Fruit fly (Drosophila melanogaster) whole organism, embryonic: ENCODE data around the gene CG17752.

Experiments
- Adf1 ChIP-seq: fragments of 200-800 bp; sonication (Bioruptor generic); IDR thresholded peaks from 2 replicates; pipeline ENCODE4 v1.3.6; 2022; ENCODE audit warnings: missing biosample characterization, missing genetic modification characterization
- Atf-2 ChIP-seq: fragments of 200-800 bp; sonication (Bioruptor generic); optimal IDR thresholded peaks from 2 replicates; lab custom pipeline; 2016; ENCODE audit warnings: missing biosample characterization, missing genetic modification characterization
- CG12659 ChIP-seq: fragments of 200-800 bp; sonication (Bioruptor generic); optimal IDR thresholded peaks from 3 replicates; lab custom pipeline; 2017; ENCODE audit warnings: mild to moderate bottlenecking, missing biosample characterization, missing genetic modification reagents, missing genetic modification characterization
- CG13894 ChIP-seq: fragments of 200-800 bp; sonication (Bioruptor generic); optimal IDR thresholded peaks from 3 replicates; lab custom pipeline; 2018; ENCODE audit warnings: missing biosample characterization, mild to moderate bottlenecking, missing genetic modification characterization, moderate library complexity
- CG16779 ChIP-seq: fragments of 200-800 bp; sonication (Bioruptor generic); IDR thresholded peaks from 2 replicates; pipeline ENCODE4 v1.3.6; 2022; ENCODE audit warnings: missing biosample characterization, missing genetic modification characterization
- CG17359 ChIP-seq: fragments of 200-800 bp; sonication (Bioruptor generic); optimal IDR thresholded peaks from 3 replicates; lab custom pipeline; 2018; ENCODE audit warnings: missing biosample characterization, mild to moderate bottlenecking, missing genetic modification characterization, moderate library complexity
- CG17802 ChIP-seq: fragments of 200-800 bp; sonication (Bioruptor generic); optimal IDR thresholded peaks from 2 replicates; lab custom pipeline; 2018; ENCODE audit warnings: missing biosample characterization, mild to moderate bottlenecking, missing genetic modification characterization, moderate library complexity
- CG17912 ChIP-seq: fragments of 200-800 bp; sonication (Bioruptor generic); optimal IDR thresholded peaks from 2 replicates; lab custom pipeline; 2018; ENCODE audit warnings: missing biosample characterization, mild to moderate bottlenecking, missing genetic modification characterization
- CG3065 ChIP-seq: fragments of 200-800 bp; sonication (Bioruptor generic); optimal IDR thresholded peaks from 2 replicates; lab custom pipeline; 2016; ENCODE audit warnings: missing biosample characterization, missing genetic modification characterization
- CG3407 ChIP-seq: fragments of 200-800 bp; sonication (Bioruptor generic); optimal IDR thresholded peaks from 2 replicates; lab custom pipeline; 2018; ENCODE audit warnings: missing biosample characterization, mild to moderate bottlenecking, missing genetic modification characterization
- CG4854 ChIP-seq: fragments of 200-800 bp; sonication (Bioruptor generic); optimal IDR thresholded peaks from 2 replicates; lab custom pipeline; 2016; ENCODE audit warnings: missing biosample characterization, missing genetic modification characterization, inconsistent platforms
- CG5953 ChIP-seq: fragments of 200-800 bp; sonication (Bioruptor generic); IDR thresholded peaks from 2 replicates; pipeline ENCODE4 v1.3.6; 2022; ENCODE audit warnings: missing biosample characterization, missing genetic modification characterization
- CG6689 ChIP-seq: fragments of 200-800 bp; sonication (Bioruptor generic); IDR thresholded peaks from 2 replicates; pipeline ENCODE4 v1.3.6; 2022; ENCODE audit warnings: missing biosample characterization, missing genetic modification characterization
- CG6791 ChIP-seq: fragments of 200-800 bp; sonication (Bioruptor generic); IDR thresholded peaks from 3 replicates; pipeline ENCODE4 v1.3.6; 2022; ENCODE audit warnings: missing biosample characterization, missing genetic modification characterization; ENCODE audit not compliant: partially characterized antibody
- CG7745 ChIP-seq: fragments of 200-800 bp; sonication (Bioruptor generic); optimal IDR thresholded peaks from 2 replicates; lab custom pipeline; 2018; ENCODE audit warnings: missing biosample characterization, mild to moderate bottlenecking, missing genetic modification characterization, moderate library complexity
- CTCF ChIP-seq: fragments of 200-800 bp; sonication (Bioruptor generic); optimal IDR thresholded peaks from 2 replicates; lab custom pipeline; 2017; ENCODE audit warnings: missing biosample characterization, mild to moderate bottlenecking, missing genetic modification characterization, moderate library complexity
- Drgx ChIP-seq: fragments of 200-800 bp; sonication (Bioruptor generic); IDR thresholded peaks from 2 replicates; pipeline ENCODE4 v1.3.6; 2022; ENCODE audit warnings: missing biosample characterization, missing genetic modification characterization
- HHEX ChIP-seq: fragments of 200-800 bp; sonication (Bioruptor generic); optimal IDR thresholded peaks from 3 replicates; lab custom pipeline; 2017; ENCODE audit warnings: missing biosample characterization, mild to moderate bottlenecking, missing genetic modification characterization, missing genetic modification reagents
- HLH4C ChIP-seq: fragments of 200-800 bp; sonication (Bioruptor generic); IDR thresholded peaks from 3 replicates; pipeline ENCODE4 v1.3.6; 2022; ENCODE audit warnings: missing biosample characterization, missing genetic modification characterization; ENCODE audit not compliant: partially characterized antibody
- Max ChIP-seq: fragments of 200-800 bp; sonication (Bioruptor generic); optimal IDR thresholded peaks from 2 replicates; lab custom pipeline; 2016; ENCODE audit warnings: missing biosample characterization, mild to moderate bottlenecking, missing genetic modification characterization
- Rx ChIP-seq: fragments of 200-800 bp; sonication (Bioruptor generic); IDR thresholded peaks from 2 replicates; pipeline ENCODE4 v1.3.6; 2022; ENCODE audit warnings: missing biosample characterization, missing genetic modification characterization
- Stat92E ChIP-seq, 3 experiments: fragments of >200 bp in 2 of 3; fragments of 200-800 bp in 1 of 3; sonication (Bioruptor generic) in 1 of 3; optimal IDR thresholded peaks; 2 replicates each; lab custom pipeline; 2017 to 2019; ENCODE audit warnings: missing biosample characterization in 3 of 3, missing genetic modification characterization in 3 of 3, mild to moderate bottlenecking in 1 of 3, moderate library complexity in 1 of 3
- br ChIP-seq: fragments of >200 bp; optimal IDR thresholded peaks from 2 replicates; lab custom pipeline; 2017
- dysf ChIP-seq: fragments of 200-800 bp; sonication (Bioruptor generic); IDR thresholded peaks from 3 replicates; pipeline ENCODE4 v1.3.6; 2022; ENCODE audit warnings: missing biosample characterization, missing genetic modification characterization
- mld ChIP-seq: fragments of 200-800 bp; sonication (Bioruptor generic); IDR thresholded peaks from 3 replicates; pipeline ENCODE4 v1.3.6; 2022; ENCODE audit warnings: missing biosample characterization, missing genetic modification characterization; ENCODE audit not compliant: partially characterized antibody
- scrt ChIP-seq: fragments of 200-800 bp; sonication (Bioruptor generic); optimal IDR thresholded peaks from 2 replicates; lab custom pipeline; 2018; ENCODE audit warnings: missing biosample characterization, mild to moderate bottlenecking, missing genetic modification characterization, moderate library complexity
- slbo ChIP-seq: fragments of 200-800 bp; sonication (Bioruptor generic); IDR thresholded peaks from 2 replicates; pipeline ENCODE4 v1.3.6; 2022; ENCODE audit warnings: missing biosample characterization, missing genetic modification characterization
- sqz ChIP-seq: fragments of 200-800 bp; sonication (Bioruptor generic); optimal IDR thresholded peaks from 3 replicates; lab custom pipeline; 2018; ENCODE audit warnings: missing biosample characterization, mild to moderate bottlenecking, missing genetic modification characterization
- tio ChIP-seq: fragments of 200-800 bp; sonication (Bioruptor generic); optimal IDR thresholded peaks from 2 replicates; lab custom pipeline; 2017; ENCODE audit warnings: missing biosample characterization, missing genetic modification characterization, inconsistent platforms
- vvl ChIP-seq: fragments of 200-800 bp; sonication (Bioruptor generic); IDR thresholded peaks from 2 replicates; pipeline ENCODE4 v1.3.6; 2022; ENCODE audit warnings: missing biosample characterization, missing genetic modification characterization

Gene CG17752

DNA sequence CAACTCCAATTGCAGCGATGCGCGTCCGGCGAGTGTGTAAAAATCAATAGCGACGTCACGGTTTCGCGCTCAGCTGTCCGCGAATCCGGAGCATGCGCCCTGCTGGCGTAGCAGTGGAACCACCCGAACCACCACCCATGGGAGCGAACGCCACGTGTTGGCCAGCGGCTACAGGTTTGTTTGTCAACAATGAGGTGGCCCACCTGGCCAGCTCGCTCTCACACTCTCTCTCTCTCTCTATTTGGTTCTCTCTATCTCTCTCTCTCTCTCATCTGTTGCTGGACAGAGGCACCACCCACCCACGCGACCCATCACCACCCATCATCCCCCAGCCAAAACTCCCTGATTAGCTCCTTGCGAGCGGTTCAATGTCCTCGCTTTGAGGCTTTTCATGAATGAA is 46.4 kb downstream of the CG17752 start (continued):
- TF ChIP-seq CG7745 (tag; lab: Kevin White, UChicago) (no peak), Adf1 (GFP tag; lab: Robert Waterston, UW) (no peak), tio (GFP tag; lab: Kevin White, UChicago) (no peak), Drgx (GFP tag; lab: Robert Waterston, UW) (no peak), CG5953 (GFP tag; lab: Robert Waterston, UW) (no peak), CG3065 (GFP tag; lab: Kevin White, UChicago) (no peak), CG17912 (GFP tag; lab: Kevin White, UChicago) (no peak), mld (GFP tag; lab: Robert Waterston, UW) (no peak)

DNA sequence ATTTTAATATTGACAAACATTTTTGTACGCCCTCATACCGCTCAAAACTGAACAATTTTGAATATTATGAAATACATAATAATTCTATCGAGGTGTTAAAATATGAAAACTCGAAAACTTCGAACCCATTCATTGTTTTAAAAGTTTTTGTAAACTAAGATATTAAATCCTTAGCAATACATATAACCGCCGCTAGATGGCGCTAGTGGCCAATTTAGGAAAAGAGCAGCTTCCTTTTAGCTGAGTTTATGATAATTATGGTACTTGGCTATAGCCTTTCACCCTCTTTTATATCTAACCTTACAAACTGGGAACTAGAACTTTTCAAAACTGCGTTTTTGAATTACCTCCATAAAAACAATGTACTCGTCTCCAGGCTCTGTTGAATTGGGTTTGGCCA is 47.2 kb downstream of the CG17752 start:
- TF ChIP-seq CTCF (GFP tag; lab: Kevin White, UChicago): peak; percentile 61
- no peak for TF ChIP-seq HLH4C
- no peak for TF ChIP-seq scrt (GFP tag; lab: Kevin White, UChicago)

DNA sequence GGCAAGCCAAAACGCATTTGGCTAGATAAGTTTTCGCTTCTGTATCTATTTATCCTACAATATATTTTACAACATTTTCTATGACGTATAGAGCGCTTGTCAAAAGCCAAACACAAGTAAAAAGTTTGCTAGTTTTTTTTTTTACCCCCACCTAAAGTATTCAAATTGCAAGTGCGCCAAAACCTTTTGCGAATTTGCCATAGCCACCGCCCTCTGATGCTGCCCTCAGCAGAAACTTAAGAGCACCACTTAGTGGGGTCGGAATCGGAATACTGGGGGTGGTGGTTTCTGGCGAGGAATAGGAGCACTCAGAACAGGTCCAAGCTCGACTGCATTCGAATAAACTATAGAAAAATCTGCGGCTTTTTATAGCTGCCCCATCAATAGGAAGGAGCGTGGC is 47.7 kb downstream of the CG17752 start, which contains the start of gene CG6184:
Gene CG6184, minus strand, starts transcription at position 101 of the 400 bp plus-strand sequence.
- no peak for TF ChIP-seq CG12659 (GFP tag; lab: Kevin White, UChicago)
- no peak for TF ChIP-seq CG4854 (GFP tag; lab: Kevin White, UChicago)
- TF ChIP-seq CG3407 (GFP tag; lab: Kevin White, UChicago): no peak
- TF ChIP-seq CG17802: no peak
- TF ChIP-seq CG6689 (GFP tag; lab: Robert Waterston, UW): no peak
- no peak for TF ChIP-seq CG13894 (tag; lab: Kevin White, UChicago)
- no peak for TF ChIP-seq br (lab: Kevin White, UChicago)
- no peak for TF ChIP-seq vvl (GFP tag; lab: Robert Waterston, UW)
- no peak for TF ChIP-seq Rx (GFP tag; lab: Robert Waterston, UW)
- no peak for TF ChIP-seq Stat92E (GFP tag; optimal IDR thresholded peaks at IDR 0.05; lab: Kevin White, UChicago)
- TF ChIP-seq Atf-2 (GFP tag; lab: Kevin White, UChicago): no peak
- no peak for TF ChIP-seq HHEX (GFP tag; lab: Kevin White, UChicago)
- no peak for TF ChIP-seq CG17359 (tag; lab: Kevin White, UChicago)
- TF ChIP-seq sqz: no peak
- TF ChIP-seq CG16779 (GFP tag; lab: Robert Waterston, UW): no peak
- TF ChIP-seq Max (GFP tag; lab: Kevin White, UChicago): no peak
- no peak for TF ChIP-seq dysf (GFP tag; lab: Robert Waterston, UW)
- TF ChIP-seq, all 482 proteins: peak for 0

dm6 chr3R:19659448-19659847 is 49.4 kb downstream of the CG17752 start, which contains the start of gene ort:
Gene ort (plus strand): TSS chr3R:19659748.
- TF ChIP-seq CG6791 (GFP tag; lab: Robert Waterston, UW) (no peak), slbo (GFP tag; lab: Robert Waterston, UW) (no peak)
